Worm (Caenorhabditis elegans): ENCODE measurements around the gene C18B2.3.

ce11 chrX:3596303-3596772, 5.3 kb upstream of the C18B2.3 start, which contains the start of gene T27A10.6:
- no peak for TF ChIP-seq lin-13 (GFP tag; optimal IDR thresholded peaks at IDR 0.05)
- no peak for TF ChIP-seq lin-15B (tag; optimal IDR thresholded peaks at IDR 0.05)
- TF ChIP-seq hmg-1.1 (GFP tag; IDR thresholded peaks at IDR 0.05): no peak
- no peak for TF ChIP-seq R02D3.7 (tag; optimal IDR thresholded peaks at IDR 0.05)
- no peak for TF ChIP-seq unc-130 (GFP tag; optimal IDR thresholded peaks at IDR 0.05)
- no peak for TF ChIP-seq snpc-4 (tag; optimal IDR thresholded peaks at IDR 0.05)
- no peak for TF ChIP-seq jun-1 (tag; optimal IDR thresholded peaks at IDR 0.05)
- no peak for TF ChIP-seq dve-1 (tag; optimal IDR thresholded peaks at IDR 0.05; ENCODE audit: insufficient read depth)
- no peak for TF ChIP-seq ctbp-1 (GFP tag; IDR thresholded peaks at IDR 0.05)
- TF ChIP-seq hlh-30 (tag; optimal IDR thresholded peaks at IDR 0.05; ENCODE audit: insufficient read depth): no peak
- TF ChIP-seq rbr-2 (tag; optimal IDR thresholded peaks at IDR 0.05): no peak
- TF ChIP-seq ceh-28 (tag; optimal IDR thresholded peaks at IDR 0.05): no peak
- peak; percentile 55 for TF ChIP-seq hlh-11 (tag; optimal IDR thresholded peaks at IDR 0.05)
